Fruit fly (Drosophila melanogaster) whole organism, embryonic: Measurements from ENCODE around the gene Gdi.
A peak's percentile ranks its signal among the peaks of the same experiment; 100 is the strongest.

Experiments
- Ada2b ChIP-seq: fragments of 200-800 bp; sonication (Bioruptor generic); IDR thresholded peaks from 2 replicates; pipeline ENCODE4 v1.3.6; 2022; ENCODE audit warnings: missing biosample characterization, missing genetic modification characterization
- Aef1 ChIP-seq: fragments of 200-800 bp; sonication (Bioruptor generic); IDR thresholded peaks from 3 replicates; pipeline ENCODE4 v1.3.6; 2022; ENCODE audit warnings: missing biosample characterization, missing genetic modification characterization
- Bgb ChIP-seq: fragments of 200-800 bp; sonication (Bioruptor generic); IDR thresholded peaks from 2 replicates; pipeline ENCODE4 v1.3.6; 2022; ENCODE audit warnings: missing biosample characterization, missing genetic modification characterization; ENCODE audit not compliant: partially characterized antibody
- C15 ChIP-seq: fragments of 200-800 bp; sonication (Bioruptor generic); IDR thresholded peaks from 3 replicates; pipeline ENCODE4 v1.3.6; 2022; ENCODE audit warnings: missing biosample characterization, missing genetic modification characterization
- CG1529 ChIP-seq: fragments of 200-800 bp; sonication (Bioruptor generic); optimal IDR thresholded peaks from 3 replicates; lab custom pipeline; 2018; ENCODE audit warnings: missing biosample characterization, missing genetic modification characterization
- CG17328 ChIP-seq: fragments of 200-800 bp; sonication (Bioruptor generic); IDR thresholded peaks from 2 replicates; pipeline ENCODE4 v1.3.6; 2022; ENCODE audit warnings: missing biosample characterization, missing genetic modification characterization
- CG17385 ChIP-seq: fragments of 200-800 bp; sonication (Bioruptor generic); optimal IDR thresholded peaks from 3 replicates; lab custom pipeline; 2018; ENCODE audit warnings: missing biosample characterization, mild to moderate bottlenecking, missing genetic modification characterization
- CG18011 ChIP-seq: fragments of 200-800 bp; sonication (Bioruptor generic); optimal IDR thresholded peaks from 2 replicates; lab custom pipeline; 2017; ENCODE audit warnings: missing biosample characterization, missing genetic modification characterization, mild to moderate bottlenecking, moderate library complexity, missing genotype
- CG1832 ChIP-seq: fragments of 200-800 bp; sonication (Bioruptor generic); optimal IDR thresholded peaks from 2 replicates; lab custom pipeline; 2017; ENCODE audit warnings: missing biosample characterization, mild to moderate bottlenecking, missing genetic modification characterization, inconsistent platforms
- CG2199 ChIP-seq: fragments of 200-800 bp; sonication (Bioruptor generic); IDR thresholded peaks from 3 replicates; pipeline ENCODE4 v1.3.6; 2022; ENCODE audit warnings: missing biosample characterization, missing genetic modification characterization
- CG2875 ChIP-seq: fragments of 200-800 bp; sonication (Bioruptor generic); optimal IDR thresholded peaks from 2 replicates; lab custom pipeline; 2017; ENCODE audit warnings: missing biosample characterization, mild to moderate bottlenecking, missing genetic modification characterization, missing genetic modification reagents
- CG3163 ChIP-seq: fragments of 200-800 bp; sonication (Bioruptor generic); optimal IDR thresholded peaks from 3 replicates; lab custom pipeline; 2016; ENCODE audit warnings: missing biosample characterization, missing genetic modification characterization
- CG3838 ChIP-seq: fragments of 200-800 bp; sonication (Bioruptor generic); optimal IDR thresholded peaks from 3 replicates; lab custom pipeline; 2016; ENCODE audit warnings: missing biosample characterization, missing genetic modification characterization
- CG4328 ChIP-seq: fragments of 200-800 bp; sonication (Bioruptor generic); optimal IDR thresholded peaks from 3 replicates; lab custom pipeline; 2017; ENCODE audit warnings: missing biosample characterization, missing genetic modification reagents, missing genetic modification characterization
- CG4730 ChIP-seq: fragments of 200-800 bp; sonication (Bioruptor generic); IDR thresholded peaks from 2 replicates; pipeline ENCODE4 v1.3.6; 2022; ENCODE audit warnings: missing biosample characterization, missing genetic modification characterization
- CG6689 ChIP-seq: fragments of 200-800 bp; sonication (Bioruptor generic); IDR thresholded peaks from 2 replicates; pipeline ENCODE4 v1.3.6; 2022; ENCODE audit warnings: missing biosample characterization, missing genetic modification characterization
- CG6765 ChIP-seq: fragments of 200-800 bp; sonication (Bioruptor generic); optimal IDR thresholded peaks from 3 replicates; lab custom pipeline; 2017; ENCODE audit warnings: missing biosample characterization, mild to moderate bottlenecking, missing genetic modification characterization
- CG6791 ChIP-seq: fragments of 200-800 bp; sonication (Bioruptor generic); IDR thresholded peaks from 3 replicates; pipeline ENCODE4 v1.3.6; 2022; ENCODE audit warnings: missing biosample characterization, missing genetic modification characterization; ENCODE audit not compliant: partially characterized antibody
- CG7357 ChIP-seq: fragments of 200-800 bp; sonication (Bioruptor generic); IDR thresholded peaks from 3 replicates; pipeline ENCODE4 v1.3.6; 2022; ENCODE audit warnings: missing biosample characterization, missing genetic modification characterization
- Deaf1 ChIP-seq: fragments of 200-800 bp; optimal IDR thresholded peaks from 3 replicates; lab custom pipeline; 2019; ENCODE audit warnings: missing biosample characterization, mild to moderate bottlenecking, missing genetic modification characterization, moderate library complexity
- Dip2 ChIP-seq: fragments of 200-800 bp; sonication (Bioruptor generic); IDR thresholded peaks from 2 replicates; pipeline ENCODE4 v1.3.6; 2022; ENCODE audit warnings: missing biosample characterization, missing genetic modification characterization
- Eip74EF ChIP-seq, 2 experiments: fragments of 200-800 bp in 1 of 2; fragments of >200 bp in 1 of 2; sonication (Bioruptor generic) in 1 of 2; optimal IDR thresholded peaks; 2 replicates each; lab custom pipeline; 2017 to 2019; ENCODE audit warnings: missing biosample characterization in 2 of 2, missing genetic modification characterization in 2 of 2, mild to moderate bottlenecking in 1 of 2, moderate library complexity in 1 of 2
- HmgD ChIP-seq: fragments of 200-800 bp; sonication (Bioruptor generic); optimal IDR thresholded peaks from 3 replicates; lab custom pipeline; 2016; ENCODE audit warnings: missing biosample characterization, missing genetic modification characterization
- Lpt ChIP-seq: fragments of >200 bp; optimal IDR thresholded peaks from 2 replicates; lab custom pipeline; 2018; ENCODE audit warnings: missing biosample characterization, missing genetic modification characterization
- Max ChIP-seq: fragments of 200-800 bp; sonication (Bioruptor generic); optimal IDR thresholded peaks from 2 replicates; lab custom pipeline; 2016; ENCODE audit warnings: missing biosample characterization, mild to moderate bottlenecking, missing genetic modification characterization
- Mes4 ChIP-seq: fragments of 200-800 bp; sonication (Bioruptor generic); optimal IDR thresholded peaks from 2 replicates; lab custom pipeline; 2016; ENCODE audit warnings: missing biosample characterization, missing genetic modification characterization
- Nf-YB ChIP-seq: fragments of 200-800 bp; sonication (Bioruptor generic); optimal IDR thresholded peaks from 3 replicates; lab custom pipeline; 2019; ENCODE audit warnings: missing biosample characterization, mild to moderate bottlenecking, missing genetic modification characterization, moderate library complexity
- Oli ChIP-seq: fragments of 200-800 bp; sonication (Bioruptor generic); optimal IDR thresholded peaks from 2 replicates; lab custom pipeline; 2018; ENCODE audit warnings: missing biosample characterization, mild to moderate bottlenecking, missing genetic modification characterization, moderate library complexity
- Opbp ChIP-seq: fragments of 200-800 bp; sonication (Bioruptor generic); IDR thresholded peaks from 3 replicates; pipeline ENCODE4 v1.3.6; 2022; ENCODE audit warnings: missing biosample characterization, missing genetic modification characterization; ENCODE audit not compliant: partially characterized antibody
- Side ChIP-seq: fragments of 200-800 bp; sonication (Bioruptor generic); optimal IDR thresholded peaks from 2 replicates; lab custom pipeline; 2016; ENCODE audit warnings: missing biosample characterization, missing genetic modification characterization
- chn ChIP-seq: fragments of 200-800 bp; sonication (Bioruptor generic); optimal IDR thresholded peaks from 2 replicates; lab custom pipeline; 2016; ENCODE audit warnings: missing biosample characterization, missing genetic modification characterization
- ftz-f1 ChIP-seq: fragments of 200-800 bp; sonication (Bioruptor generic); optimal IDR thresholded peaks from 2 replicates; lab custom pipeline; 2016; ENCODE audit warnings: missing biosample characterization, missing genetic modification characterization
- gce ChIP-seq: fragments of 200-800 bp; sonication (Bioruptor generic); IDR thresholded peaks from 3 replicates; pipeline ENCODE4 v1.3.6; 2022; ENCODE audit warnings: missing biosample characterization, missing genetic modification characterization
- ham ChIP-seq: fragments of 200-800 bp; sonication (Bioruptor generic); IDR thresholded peaks from 2 replicates; pipeline ENCODE4 v1.3.6; 2022; ENCODE audit warnings: missing biosample characterization, missing genetic modification characterization
- lmd ChIP-seq: fragments of 200-800 bp; sonication (Bioruptor generic); IDR thresholded peaks from 2 replicates; pipeline ENCODE4 v1.3.6; 2022; ENCODE audit warnings: missing biosample characterization, missing genetic modification characterization
- mirr ChIP-seq: fragments of 200-800 bp; sonication (Bioruptor generic); optimal IDR thresholded peaks from 3 replicates; lab custom pipeline; 2018; ENCODE audit warnings: missing biosample characterization, mild to moderate bottlenecking, missing genetic modification characterization
- nerfin-1 ChIP-seq: fragments of 200-800 bp; sonication (Bioruptor generic); optimal IDR thresholded peaks from 3 replicates; lab custom pipeline; 2019; ENCODE audit warnings: missing biosample characterization, mild to moderate bottlenecking, missing genetic modification characterization, moderate library complexity
- onecut ChIP-seq: fragments of 200-800 bp; sonication (Bioruptor generic); IDR thresholded peaks from 2 replicates; pipeline ENCODE4 v1.3.6; 2022; ENCODE audit warnings: missing biosample characterization, missing genetic modification characterization
- psq ChIP-seq: fragments of 200-800 bp; sonication (Bioruptor generic); optimal IDR thresholded peaks from 2 replicates; lab custom pipeline; 2017; ENCODE audit warnings: missing biosample characterization, missing genetic modification characterization
- run ChIP-seq: fragments of 200-800 bp; sonication (Bioruptor generic); optimal IDR thresholded peaks from 3 replicates; lab custom pipeline; 2018; ENCODE audit warnings: missing biosample characterization, mild to moderate bottlenecking, missing genetic modification characterization
- sisA ChIP-seq: fragments of 200-800 bp; sonication (Bioruptor generic); IDR thresholded peaks from 2 replicates; pipeline ENCODE4 v1.3.6; 2022; ENCODE audit warnings: missing biosample characterization, missing genetic modification characterization
- sob ChIP-seq: fragments of 200-800 bp; sonication (Bioruptor generic); IDR thresholded peaks from 2 replicates; pipeline ENCODE4 v1.3.6; 2022; ENCODE audit warnings: missing biosample characterization, missing genetic modification characterization
- tin ChIP-seq: fragments of 200-800 bp; sonication (Bioruptor generic); optimal IDR thresholded peaks from 3 replicates; lab custom pipeline; 2016; ENCODE audit warnings: missing biosample characterization, missing genetic modification characterization
- tna ChIP-seq: fragments of 200-800 bp; sonication (Bioruptor generic); IDR thresholded peaks from 2 replicates; pipeline ENCODE4 v1.3.6; 2022; ENCODE audit warnings: missing biosample characterization, missing genetic modification characterization; ENCODE audit not compliant: partially characterized antibody
- trem ChIP-seq: fragments of 200-800 bp; optimal IDR thresholded peaks from 3 replicates; lab custom pipeline; 2019; ENCODE audit warnings: missing biosample characterization, mild to moderate bottlenecking, missing genetic modification characterization, moderate library complexity
- unpg ChIP-seq: fragments of 200-800 bp; sonication (Bioruptor generic); optimal IDR thresholded peaks from 3 replicates; lab custom pipeline; 2018; ENCODE audit warnings: missing biosample characterization, mild to moderate bottlenecking, missing genetic modification characterization, moderate library complexity
- vfl ChIP-seq: fragments of 200-800 bp; sonication (Bioruptor generic); optimal IDR thresholded peaks from 2 replicates; lab custom pipeline; 2016; ENCODE audit warnings: missing biosample characterization, missing genetic modification characterization
- zfh1 ChIP-seq: fragments of 200-800 bp; sonication (Bioruptor generic); IDR thresholded peaks from 3 replicates; pipeline ENCODE4 v1.3.6; 2022; ENCODE audit warnings: missing biosample characterization, missing genetic modification characterization
- zfh2 ChIP-seq: fragments of 200-800 bp; sonication (Bioruptor generic); optimal IDR thresholded peaks from 2 replicates; lab custom pipeline; 2016; ENCODE audit warnings: missing biosample characterization, missing genetic modification characterization

Gdi gene

DNA sequence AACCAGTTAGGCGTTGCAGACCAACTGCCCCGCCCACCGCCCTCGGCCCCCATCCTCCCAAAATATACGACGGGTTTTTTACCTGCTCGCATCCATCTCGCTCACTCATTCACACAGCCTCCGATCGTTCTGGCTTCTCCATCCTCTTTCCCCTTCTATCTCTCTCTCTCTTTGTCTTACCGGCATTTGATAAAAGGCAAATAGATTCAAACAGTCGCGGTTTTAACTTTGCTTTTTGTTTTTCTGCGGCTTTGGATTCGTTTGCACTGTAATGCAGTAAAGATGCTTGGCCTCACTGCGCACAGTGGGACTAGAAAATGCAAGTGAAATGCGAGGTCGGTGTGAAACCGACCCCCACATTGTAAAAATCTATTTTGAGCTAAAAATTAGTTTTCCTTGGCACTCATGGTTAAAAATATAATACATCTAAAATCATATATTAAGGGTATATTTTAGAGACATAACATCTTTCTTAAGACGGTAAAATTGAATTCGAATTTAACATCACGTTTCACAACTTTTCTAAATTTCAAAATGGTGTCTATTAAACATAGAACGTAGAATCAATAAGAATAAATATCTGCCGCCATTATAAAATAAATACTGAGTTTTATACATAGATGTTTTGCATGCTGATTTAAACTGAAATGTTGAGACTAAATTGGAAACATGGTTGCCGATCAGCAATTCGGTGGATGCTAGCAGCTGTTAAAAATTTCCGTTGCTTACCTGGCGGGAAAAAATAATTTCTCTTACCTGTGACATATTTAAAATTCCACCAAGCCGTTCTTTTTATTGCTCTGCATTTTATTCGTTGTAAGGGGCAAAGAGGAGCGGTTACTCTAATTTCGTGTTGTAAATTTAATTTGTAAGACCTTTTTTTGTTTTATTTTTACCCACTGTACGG is 2.0 kb upstream of the Gdi start (continued):
- TF ChIP-seq mirr = no peak
- 0 out of 2 replicates have a peak, but pooled peaks have one; percentile 14 for TF ChIP-seq Ada2b (GFP tag; lab: Robert Waterston, UW)
- TF ChIP-seq CG17385 (GFP tag; lab: Kevin White, UChicago) = peak; percentile 2
- no peak for TF ChIP-seq Eip74EF (GFP tag; optimal IDR thresholded peaks at IDR 0.05; lab: Kevin White, UChicago)
- no peak for TF ChIP-seq Nf-YB (GFP tag; lab: Kevin White, UChicago)
- TF ChIP-seq zfh2 = no peak
- TF ChIP-seq CG7357 (GFP tag; lab: Robert Waterston, UW) = no peak
- TF ChIP-seq Max = peak; percentile 2
- TF ChIP-seq ftz-f1 (GFP tag; lab: Kevin White, UChicago) = no peak
- no peak for TF ChIP-seq tna (GFP tag; lab: Robert Waterston, UW)
- TF ChIP-seq CG6765 (GFP tag; lab: Kevin White, UChicago) = no peak
- no peak for TF ChIP-seq CG1529 (GFP tag; lab: Kevin White, UChicago)
- no peak for TF ChIP-seq HmgD
- no peak for TF ChIP-seq Lpt (GFP tag; lab: Kevin White, UChicago)
- peak; percentile 21 for TF ChIP-seq Oli (tag; lab: Kevin White, UChicago)
- TF ChIP-seq run (tag; lab: Kevin White, UChicago) = no peak
- TF ChIP-seq gce (GFP tag; lab: Robert Waterston, UW) = no peak
- TF ChIP-seq onecut (GFP tag; lab: Robert Waterston, UW) = no peak
- TF ChIP-seq nerfin-1 (tag; lab: Kevin White, UChicago) = no peak
- no peak for TF ChIP-seq CG4328 (GFP tag; lab: Kevin White, UChicago)
- no peak for TF ChIP-seq ham
- TF ChIP-seq Mes4 = no peak
- TF ChIP-seq sisA = peak; percentile 25; the same call in 1 of the 2 replicates
- TF ChIP-seq tin (GFP tag; lab: Kevin White, UChicago) = peak; percentile 1
- TF ChIP-seq sob (GFP tag; lab: Robert Waterston, UW) = no peak
- no peak for TF ChIP-seq Deaf1 (tag; lab: Kevin White, UChicago)
- TF ChIP-seq CG3163 (GFP tag; lab: Kevin White, UChicago) = no peak
- TF ChIP-seq Opbp (GFP tag; lab: Robert Waterston, UW) = no peak
- no peak for TF ChIP-seq lmd (GFP tag; lab: Robert Waterston, UW)
- no peak; the same call in 1 of the 2 replicates for TF ChIP-seq CG17328 (GFP tag; lab: Robert Waterston, UW)
- no peak for TF ChIP-seq CG4730 (GFP tag; lab: Robert Waterston, UW)
- TF ChIP-seq Aef1 (GFP tag; lab: Robert Waterston, UW) = peak; percentile 12; the same call in 1 of the 3 replicates
- TF ChIP-seq chn (GFP tag; lab: Kevin White, UChicago) = peak; percentile 12
- no peak for TF ChIP-seq CG6791
- no peak for TF ChIP-seq psq (GFP tag; lab: Kevin White, UChicago)
- TF ChIP-seq Bgb (GFP tag; lab: Robert Waterston, UW) = no peak
- no peak for TF ChIP-seq Dip2 (GFP tag; lab: Robert Waterston, UW)
- TF ChIP-seq CG2199 (GFP tag; lab: Robert Waterston, UW) = peak; percentile 84
- 0 out of 2 replicates have a peak, but pooled peaks have one; percentile 12 for TF ChIP-seq CG6689 (GFP tag; lab: Robert Waterston, UW)
- TF ChIP-seq zfh1 (GFP tag; lab: Robert Waterston, UW) = no peak
- no peak for TF ChIP-seq vfl (GFP tag; lab: Kevin White, UChicago)
- TF ChIP-seq Side (GFP tag; lab: Kevin White, UChicago) = no peak
- no peak for TF ChIP-seq unpg
- no peak for TF ChIP-seq CG2875 (GFP tag; lab: Kevin White, UChicago)
- TF ChIP-seq CG18011 (GFP tag; lab: Kevin White, UChicago) = no peak
- peak; percentile 83 for TF ChIP-seq CG1832 (GFP tag; lab: Kevin White, UChicago)
- no peak for TF ChIP-seq C15
- TF ChIP-seq CG3838 = no peak
- TF ChIP-seq trem = no peak
